Worm (Caenorhabditis elegans): ENCODE results near the gene ent-5.

The ent-5 gene

ce11 chrX:4623707-4624106 is 25.3 kb downstream of the ent-5 start:
- TF ChIP-seq fkh-10 (GFP tag; optimal IDR thresholded peaks at IDR 0.05) = peak; percentile 39
- TF ChIP-seq ceh-8 (GFP tag; optimal IDR thresholded peaks at IDR 0.05) = no peak
- TF ChIP-seq lin-39 (tag; optimal IDR thresholded peaks at IDR 0.05) = no peak
- TF ChIP-seq unc-62 (GFP tag; optimal IDR thresholded peaks at IDR 0.05) = no peak
- no peak for TF ChIP-seq nhr-19 (GFP tag; conservative IDR thresholded peaks at IDR 0.05)
- no peak for TF ChIP-seq mdl-1 (tag; optimal IDR thresholded peaks at IDR 0.05)
- TF ChIP-seq F16B12.6 (tag; optimal IDR thresholded peaks at IDR 0.05) = no peak
- TF ChIP-seq ceh-63 (GFP tag; optimal IDR thresholded peaks at IDR 0.05) = no peak
- TF ChIP-seq nhr-71 (tag; optimal IDR thresholded peaks at IDR 0.05) = no peak
- no peak for TF ChIP-seq sptf-1 (tag; optimal IDR thresholded peaks at IDR 0.05)
- no peak for TF ChIP-seq rnt-1 (tag; optimal IDR thresholded peaks at IDR 0.05)
- TF ChIP-seq xbp-1 (tag; optimal IDR thresholded peaks at IDR 0.05) = no peak
- no peak for TF ChIP-seq hlh-17 (GFP tag; optimal IDR thresholded peaks at IDR 0.05; ENCODE audit: borderline replicate concordance)
- peak; percentile 62 for TF ChIP-seq lin-14 (GFP tag; optimal IDR thresholded peaks at IDR 0.05)
- no peak for TF ChIP-seq efl-1 (optimal IDR thresholded peaks at IDR 0.05)
- TF ChIP-seq efl-1 (GFP tag; optimal IDR thresholded peaks at IDR 0.05 in 1 of 2) = peak in 1 of 2 experiments; percentile 80

DNA sequence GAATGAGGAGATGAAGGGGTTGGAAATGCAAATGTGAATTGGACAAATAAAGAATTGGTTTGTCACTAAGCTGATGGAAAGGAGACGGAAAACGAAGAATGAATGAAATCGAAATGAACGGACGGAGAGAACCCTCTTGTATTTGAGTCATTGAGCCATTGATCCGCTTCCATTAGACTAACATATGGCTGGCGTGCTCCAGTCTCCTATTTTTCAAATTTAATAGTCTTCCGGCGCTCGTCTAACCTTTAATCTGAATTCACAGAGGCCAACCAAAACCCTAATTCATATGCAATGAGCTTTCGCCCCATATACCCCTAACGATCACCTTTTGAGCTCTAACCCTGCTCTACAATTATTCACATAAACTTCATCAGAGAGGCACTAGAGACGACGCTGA is 27.0 kb downstream of the ent-5 start, which contains the start of gene C46C11.3:
C46C11.3 (plus strand) TSS at position 301 of the 400 bp plus-strand sequence.
- TF ChIP-seq fkh-8 (tag; optimal IDR thresholded peaks at IDR 0.05) (peak; percentile 24), tlp-1 (tag; optimal IDR thresholded peaks at IDR 0.05) (no peak)

- TF ChIP-seq nhr-12 (tag; optimal IDR thresholded peaks at IDR 0.05) (no peak), swsn-7 (tag; optimal IDR thresholded peaks at IDR 0.05) (no peak), efl-1 (optimal IDR thresholded peaks at IDR 0.05) (no peak), efl-1 (GFP tag; optimal IDR thresholded peaks at IDR 0.05 in 1 of 2) (no peak), rnt-1 (tag; optimal IDR thresholded peaks at IDR 0.05) (no peak), fos-1 (tag; optimal IDR thresholded peaks at IDR 0.05) (no peak), fkh-4 (tag; optimal IDR thresholded peaks at IDR 0.05; ENCODE audit: borderline replicate concordance) (no peak), sox-4 (tag; optimal IDR thresholded peaks at IDR 0.05) (no peak), lin-14 (GFP tag; optimal IDR thresholded peaks at IDR 0.05) (peak; percentile 71), sptf-1 (tag; optimal IDR thresholded peaks at IDR 0.05) (no peak), nhr-20 (tag; optimal IDR thresholded peaks at IDR 0.05) (no peak), nhr-90 (tag; optimal IDR thresholded peaks at IDR 0.05; ENCODE audit: poor library complexity) (no peak), pqm-1 (tag; optimal IDR thresholded peaks at IDR 0.05) (no peak), ets-5 (GFP tag; IDR thresholded peaks at IDR 0.05) (no peak), efl-3 (GFP tag; optimal IDR thresholded peaks at IDR 0.05) (no peak), lin-39 (tag; optimal IDR thresholded peaks at IDR 0.05) (no peak), fkh-8 (tag; optimal IDR thresholded peaks at IDR 0.05) (peak; percentile 19), unc-86 (tag; optimal IDR thresholded peaks at IDR 0.05) (peak; percentile 28), egl-13 (tag; optimal IDR thresholded peaks at IDR 0.05) (peak; percentile 21), dpl-1 (GFP tag; optimal IDR thresholded peaks at IDR 0.05) (no peak), F16B12.6 (tag; optimal IDR thresholded peaks at IDR 0.05) (no peak), tbx-2 (tag; optimal IDR thresholded peaks at IDR 0.05) (no peak), lin-35 (GFP tag; optimal IDR thresholded peaks at IDR 0.05) (no peak), vab-15 (tag; optimal IDR thresholded peaks at IDR 0.05) (no peak), ceh-8 (GFP tag; optimal IDR thresholded peaks at IDR 0.05) (no peak), nhr-85 (tag) (no peak), ceh-82 (tag; optimal IDR thresholded peaks at IDR 0.05) (peak in 1 of 3 experiments; percentile 13), fkh-10 (GFP tag; optimal IDR thresholded peaks at IDR 0.05) (peak; percentile 30), nhr-84 (tag; optimal IDR thresholded peaks at IDR 0.05) (no peak), blmp-1 (tag; optimal IDR thresholded peaks at IDR 0.05) (no peak), Y116A8C.19 (tag; optimal IDR thresholded peaks at IDR 0.05; ENCODE audit: borderline replicate concordance) (no peak), ceh-63 (GFP tag; optimal IDR thresholded peaks at IDR 0.05) (peak; percentile 21), dsc-1 (tag; optimal IDR thresholded peaks at IDR 0.05) (peak; percentile 38), pax-3 (tag; optimal IDR thresholded peaks at IDR 0.05) (no peak), snpc-4 (tag; optimal IDR thresholded peaks at IDR 0.05) (no peak)
Observed at ce11 chrX:4620019-4620418, 29.0 kb downstream of the ent-5 start.
